Worm (Caenorhabditis elegans) whole organism, L4 larva: ENCODE measurements around the gene clec-137.

Experiments used
- daf-19 ChIP-seq: fragments of 200-800 bp; sonication (Bioruptor generic); conservative IDR thresholded peaks from 2 replicates; pipeline ENCODE4 v1.3.6; 2022; ENCODE audit warnings: missing genetic modification characterization, missing compliant biosample characterization
- dpl-1 ChIP-seq: fragments of 150-350 bp; optimal IDR thresholded peaks from 2 replicates; lab custom pipeline; 2014; ENCODE audit warnings: missing biosample characterization, missing genetic modification reagents, missing genetic modification characterization
- nhr-25 ChIP-seq: sonication (generic microtip); optimal IDR thresholded peaks from 2 replicates; lab custom pipeline; 2017; ENCODE audit warnings: missing genetic modification characterization, mild to moderate bottlenecking, missing compliant biosample characterization, antibody characterized with exemption, moderate library complexity, borderline replicate concordance; ENCODE audit not compliant: insufficient read depth
- pqm-1 ChIP-seq: sonication (generic microtip); optimal IDR thresholded peaks from 2 replicates; lab custom pipeline; 2017; ENCODE audit warnings: missing biosample characterization, missing genetic modification characterization
- unc-130 ChIP-seq: sonication (generic microtip); optimal IDR thresholded peaks from 2 replicates; lab custom pipeline; 2016; ENCODE audit warnings: missing genetic modification reagents, missing genetic modification characterization, missing compliant biosample characterization
- unc-62 ChIP-seq, 3 experiments: fragments of 150-350 bp in 1 of 3; sonication (generic microtip); optimal IDR thresholded peaks in 2 of 3; peaks in 1 of 3; 1 replicate in 1 of 3; 2 replicates in 2 of 3; lab custom pipeline; 2014 to 2017; ENCODE audit warnings: missing biosample characterization in 3 of 3, missing genetic modification characterization in 3 of 3, missing genetic modification reagents in 3 of 3, missing genotype in 1 of 3
- ztf-11 ChIP-seq: fragments of 150-350 bp; optimal IDR thresholded peaks from 2 replicates; lab custom pipeline; 2014; ENCODE audit warnings: missing biosample characterization, missing genetic modification characterization

DNA sequence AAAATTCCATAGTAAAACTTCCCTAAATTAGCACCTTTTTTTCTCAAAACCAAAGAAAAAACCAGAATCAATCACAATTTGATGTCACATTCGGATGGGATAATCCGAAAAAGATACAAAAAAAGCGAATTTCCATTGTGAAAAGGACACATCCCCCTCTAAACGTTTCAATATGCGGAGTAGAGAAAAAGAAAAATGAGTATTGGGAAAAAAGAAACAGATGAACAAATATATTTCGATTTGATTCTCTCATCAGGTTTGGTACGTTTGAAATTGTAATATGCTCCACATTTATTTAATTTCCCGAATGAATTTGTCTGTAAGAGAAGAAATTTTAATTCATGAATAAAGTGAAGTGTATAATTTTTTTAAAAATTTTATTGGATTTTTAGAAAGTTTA, 40.4 kb upstream of the clec-137 start:
- TF ChIP-seq daf-19: no peak
- TF ChIP-seq nhr-25 (tag; lab: Kevin White, UChicago): no peak
- TF ChIP-seq dpl-1 (GFP tag; lab: Kevin White, UChicago): no peak
- TF ChIP-seq ztf-11 (tag; lab: Kevin White, UChicago): no peak
- no peak for TF ChIP-seq pqm-1 (tag; lab: Kevin White, UChicago)
- TF ChIP-seq unc-62 (GFP tag; optimal IDR thresholded peaks at IDR 0.05 in 1 of 2; lab: Kevin White, UChicago): no peak
- TF ChIP-seq unc-62 (tag; optimal IDR thresholded peaks at IDR 0.05; lab: Kevin White, UChicago): no peak
- TF ChIP-seq unc-130 (GFP tag; lab: Kevin White, UChicago): no peak
